Worm (Caenorhabditis elegans) whole organism, early embryonic: ENCODE results near the gene gmap-3.

Source experiments
- B0310.2 ChIP-seq: sonication (generic microtip); optimal IDR thresholded peaks from 2 replicates; lab custom pipeline; 2016; ENCODE audit warnings: mild to moderate bottlenecking, missing genetic modification characterization, missing compliant biosample characterization
- F13C5.2 ChIP-seq: sonication (generic microtip); optimal IDR thresholded peaks from 2 replicates; lab custom pipeline; 2017; ENCODE audit warnings: mild to moderate bottlenecking, missing genetic modification characterization, inconsistent platforms, missing compliant biosample characterization
- aly-1 ChIP-seq: sonication (generic microtip); optimal IDR thresholded peaks from 2 replicates; lab custom pipeline; 2016; ENCODE audit warnings: missing genetic modification characterization, missing compliant biosample characterization
- ama-1 ChIP-seq: fragments of 150-350 bp; optimal IDR thresholded peaks from 2 replicates; lab custom pipeline; 2014
- ceh-13 ChIP-seq: fragments of 200-800 bp; sonication (Bioruptor generic); optimal IDR thresholded peaks from 2 replicates; lab custom pipeline; 2018; ENCODE audit warnings: mild to moderate bottlenecking, missing genetic modification characterization, missing compliant biosample characterization
- ceh-36 ChIP-seq: sonication (generic microtip); optimal IDR thresholded peaks from 2 replicates; lab custom pipeline; 2016; ENCODE audit warnings: missing genetic modification characterization, inconsistent platforms, missing compliant biosample characterization
- ets-7 ChIP-seq: sonication (generic microtip); optimal IDR thresholded peaks from 2 replicates; lab custom pipeline; 2016; ENCODE audit warnings: missing genotype, missing genetic modification characterization, missing compliant biosample characterization
- flt-1 ChIP-seq: fragments of 200-800 bp; sonication (Bioruptor generic); IDR thresholded peaks from 2 replicates; pipeline ENCODE4 v1.3.6; 2022; ENCODE audit warnings: missing genetic modification characterization, missing compliant biosample characterization
- hmbx-1 ChIP-seq: sonication (generic microtip); optimal IDR thresholded peaks from 2 replicates; lab custom pipeline; 2016; ENCODE audit warnings: mild to moderate bottlenecking, missing genetic modification characterization, missing compliant biosample characterization
- hmg-4 ChIP-seq: fragments of 200-800 bp; sonication (Bioruptor generic); optimal IDR thresholded peaks from 2 replicates; lab custom pipeline; 2018; ENCODE audit warnings: mild to moderate bottlenecking, missing genetic modification characterization, missing compliant biosample characterization
- hnd-1 ChIP-seq: sonication (generic microtip); optimal IDR thresholded peaks from 2 replicates; lab custom pipeline; 2016; ENCODE audit warnings: missing genetic modification characterization, missing compliant biosample characterization
- pes-1 ChIP-seq: fragments of 200-800 bp; sonication (Bioruptor generic); IDR thresholded peaks from 2 replicates; pipeline ENCODE4 v1.3.6; 2022; ENCODE audit warnings: missing genetic modification reagents, missing genetic modification characterization, missing compliant biosample characterization
- scrt-1 ChIP-seq: fragments of 200-800 bp; sonication (Bioruptor generic); IDR thresholded peaks from 2 replicates; pipeline ENCODE4 v1.3.6; 2022; ENCODE audit warnings: missing genetic modification characterization, missing compliant biosample characterization
- sea-1 ChIP-seq: fragments of 200-800 bp; sonication (Bioruptor generic); conservative IDR thresholded peaks from 2 replicates; pipeline ENCODE4 v1.3.6; 2022; ENCODE audit warnings: missing genetic modification characterization, missing compliant biosample characterization
- tbx-11 ChIP-seq: fragments of 200-800 bp; sonication (Bioruptor generic); IDR thresholded peaks from 2 replicates; pipeline ENCODE4 v1.3.6; 2022; ENCODE audit warnings: missing genetic modification characterization, missing compliant biosample characterization
- tbx-37 ChIP-seq: fragments of 200-800 bp; sonication (Bioruptor generic); conservative IDR thresholded peaks from 2 replicates; pipeline ENCODE4 v1.3.6; 2022; ENCODE audit warnings: missing genetic modification reagents, missing genetic modification characterization, missing compliant biosample characterization
- tra-4 ChIP-seq: sonication (generic microtip); optimal IDR thresholded peaks from 2 replicates; lab custom pipeline; 2017; ENCODE audit warnings: missing genetic modification characterization, missing compliant biosample characterization

Gene gmap-3

ce11 chrX:12899140-12899888 is 41.4 kb downstream of the gmap-3 start:
- TF ChIP-seq hmbx-1 (tag; lab: Kevin White, UChicago) (no peak), hmg-4 (GFP tag; lab: Kevin White, UChicago) (no peak), tbx-11 (no peak), B0310.2 (no peak), tra-4 (tag; lab: Kevin White, UChicago) (no peak), ceh-36 (tag; lab: Kevin White, UChicago) (no peak), F13C5.2 (tag; lab: Kevin White, UChicago) (no peak)

DNA sequence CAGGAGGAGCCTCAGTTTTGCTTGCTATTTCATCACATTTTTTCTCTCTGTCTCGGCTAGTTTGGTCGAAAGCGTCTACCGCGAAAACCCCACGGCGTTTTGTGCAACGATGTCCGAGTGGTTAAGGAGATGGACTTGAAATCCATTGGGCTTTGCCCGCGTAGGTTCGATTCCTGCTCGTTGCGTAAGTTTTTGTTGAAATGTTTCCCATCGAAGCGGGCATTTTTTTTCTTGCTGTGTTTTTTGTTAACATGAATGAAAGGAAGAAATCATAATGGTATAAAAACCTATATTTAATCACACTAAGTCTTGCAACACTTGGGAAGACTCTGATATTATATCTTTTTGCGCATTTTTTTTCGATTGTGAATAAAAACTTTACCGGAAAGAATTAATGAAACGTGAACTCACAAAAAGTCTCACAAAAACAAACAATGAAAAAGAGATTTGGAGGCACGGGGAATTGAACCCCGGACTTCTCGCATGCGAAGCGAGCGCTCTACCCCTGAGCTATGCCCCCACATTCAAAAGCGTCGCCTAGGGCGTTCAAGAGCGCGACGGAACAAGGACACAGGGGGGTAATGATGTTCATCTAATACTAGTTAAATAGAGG is 50.8 kb downstream of the gmap-3 start:
- peak; percentile 89 for TF ChIP-seq F13C5.2 (tag; lab: Kevin White, UChicago)
- TF ChIP-seq tbx-11, result peak; percentile 80
- TF ChIP-seq aly-1 (tag; lab: Kevin White, UChicago), result peak; percentile 83
- peak; percentile 84 for TF ChIP-seq tbx-37 (GFP tag; lab: Robert Waterston, UW)
- peak; percentile 76 for TF ChIP-seq hmbx-1 (tag; lab: Kevin White, UChicago)
- TF ChIP-seq hmg-4 (GFP tag; lab: Kevin White, UChicago), result no peak
- peak; percentile 77 for TF ChIP-seq hnd-1 (tag; lab: Kevin White, UChicago)
- TF ChIP-seq scrt-1 (GFP tag; lab: Robert Waterston, UW), result peak; percentile 91
- TF ChIP-seq B0310.2, result peak; percentile 67
- peak; percentile 88 for TF ChIP-seq pes-1
- TF ChIP-seq ceh-13 (GFP tag; lab: Kevin White, UChicago), result peak; percentile 70
- peak; percentile 82 for TF ChIP-seq sea-1 (GFP tag; lab: Robert Waterston, UW)
- TF ChIP-seq ceh-36 (tag; lab: Kevin White, UChicago), result peak; percentile 90
- TF ChIP-seq ama-1, result no peak
- peak; percentile 79 for TF ChIP-seq tra-4 (tag; lab: Kevin White, UChicago)
- peak; percentile 90 for TF ChIP-seq flt-1 (GFP tag; lab: Robert Waterston, UW)
- TF ChIP-seq ets-7 (tag; lab: Kevin White, UChicago), result peak; percentile 66
